Worm (Caenorhabditis elegans) whole organism, L2 larva: ENCODE results near the gene F32D8.14.
A peak's percentile ranks its signal among the peaks of the same experiment; 100 is the strongest.

Experiments used
- C34F6.9 ChIP-seq: fragments of 150-350 bp; optimal IDR thresholded peaks from 2 replicates; lab custom pipeline; 2014; ENCODE audit warnings: missing biosample characterization, missing genetic modification characterization
- F13H6.1 ChIP-seq: sonication (generic microtip); optimal IDR thresholded peaks from 2 replicates; lab custom pipeline; 2016; ENCODE audit warnings: missing genetic modification characterization, missing compliant biosample characterization
- R02D3.7 ChIP-seq: fragments of 150-350 bp; optimal IDR thresholded peaks from 2 replicates; lab custom pipeline; 2014; ENCODE audit warnings: missing biosample characterization, missing genetic modification characterization
- Y55F3AM.14 ChIP-seq: fragments of 200-800 bp; sonication (Bioruptor generic); optimal IDR thresholded peaks from 2 replicates; lab custom pipeline; 2018; ENCODE audit warnings: mild to moderate bottlenecking, missing genetic modification characterization, missing compliant biosample characterization
- ZK546.5 ChIP-seq: sonication (generic microtip); optimal IDR thresholded peaks from 2 replicates; lab custom pipeline; 2017; ENCODE audit warnings: missing biosample characterization, missing genetic modification characterization
- alr-1 ChIP-seq: fragments of 150-350 bp; optimal IDR thresholded peaks from 2 replicates; lab custom pipeline; 2014; ENCODE audit warnings: missing biosample characterization, missing genetic modification characterization
- aly-2 ChIP-seq: fragments of 150-350 bp; optimal IDR thresholded peaks from 2 replicates; lab custom pipeline; 2014; ENCODE audit warnings: missing biosample characterization, missing genetic modification characterization
- ama-1 ChIP-seq: fragments of 150-350 bp; optimal IDR thresholded peaks from 2 replicates; lab custom pipeline; 2018; ENCODE audit warnings: inconsistent platforms
- blmp-1 ChIP-seq: sonication (generic microtip); optimal IDR thresholded peaks from 2 replicates; lab custom pipeline; 2017; ENCODE audit warnings: missing genetic modification characterization, mild to moderate bottlenecking, missing compliant biosample characterization, antibody characterized with exemption, moderate library complexity; ENCODE audit not compliant: insufficient read depth
- ceh-16 ChIP-seq: fragments of 150-350 bp; optimal IDR thresholded peaks from 2 replicates; lab custom pipeline; 2014; ENCODE audit warnings: missing biosample characterization, missing genetic modification characterization
- ceh-82 ChIP-seq: fragments of 150-350 bp; optimal IDR thresholded peaks from 2 replicates; lab custom pipeline; 2014; ENCODE audit warnings: missing biosample characterization, missing genetic modification characterization
- crh-2 ChIP-seq: sonication (generic microtip); optimal IDR thresholded peaks from 2 replicates; lab custom pipeline; 2017; ENCODE audit warnings: missing biosample characterization, missing genetic modification characterization
- dmd-4 ChIP-seq: sonication (generic microtip); optimal IDR thresholded peaks from 2 replicates; lab custom pipeline; 2017; ENCODE audit warnings: missing biosample characterization, missing genetic modification characterization
- egl-27 ChIP-seq: sonication (generic microtip); optimal IDR thresholded peaks from 3 replicates; lab custom pipeline; 2017; ENCODE audit warnings: missing biosample characterization, missing genetic modification reagents, missing genetic modification characterization
- elt-1 ChIP-seq: fragments of 150-350 bp; optimal IDR thresholded peaks from 2 replicates; lab custom pipeline; 2014; ENCODE audit warnings: missing biosample characterization, missing genetic modification characterization
- elt-3 ChIP-seq: sonication (generic microtip); optimal IDR thresholded peaks from 2 replicates; lab custom pipeline; 2017; ENCODE audit warnings: missing biosample characterization, missing genetic modification characterization
- fos-1 ChIP-seq: fragments of 150-350 bp; optimal IDR thresholded peaks from 2 replicates; lab custom pipeline; 2014; ENCODE audit warnings: missing biosample characterization, missing genetic modification characterization
- gmeb-1 ChIP-seq: fragments of 150-350 bp; optimal IDR thresholded peaks from 2 replicates; lab custom pipeline; 2014; ENCODE audit warnings: missing biosample characterization, missing genetic modification characterization
- lin-11 ChIP-seq: fragments of 150-350 bp; sonication (generic microtip); optimal IDR thresholded peaks from 2 replicates; lab custom pipeline; 2014; ENCODE audit warnings: missing biosample characterization, missing genetic modification characterization, inconsistent platforms, mixed read lengths
- lin-13 ChIP-seq: fragments of 150-350 bp; optimal IDR thresholded peaks from 2 replicates; lab custom pipeline; 2014; ENCODE audit warnings: missing biosample characterization, missing genetic modification reagents, missing genetic modification characterization
- lin-39 ChIP-seq: fragments of 150-350 bp; optimal IDR thresholded peaks from 2 replicates; lab custom pipeline; 2014; ENCODE audit warnings: missing biosample characterization, missing genetic modification reagents, missing genetic modification characterization
- lsy-2 ChIP-seq, 2 experiments: fragments of 150-350 bp in 1 of 2; sonication (generic microtip) in 1 of 2; optimal IDR thresholded peaks; 2 replicates each; lab custom pipeline; 2014 to 2017; ENCODE audit warnings: missing biosample characterization in 2 of 2, missing genetic modification characterization in 2 of 2
- mab-5 ChIP-seq: fragments of 150-350 bp; optimal IDR thresholded peaks from 2 replicates; lab custom pipeline; 2014; ENCODE audit warnings: missing biosample characterization, missing genetic modification characterization
- mbf-1 ChIP-seq: sonication (generic microtip); optimal IDR thresholded peaks from 2 replicates; lab custom pipeline; 2017; ENCODE audit warnings: missing biosample characterization, missing genetic modification characterization
- nhr-10 ChIP-seq: sonication (generic microtip); optimal IDR thresholded peaks from 2 replicates; lab custom pipeline; 2017; ENCODE audit warnings: missing biosample characterization, missing genetic modification characterization
- nhr-11 ChIP-seq: fragments of 150-350 bp; optimal IDR thresholded peaks from 2 replicates; lab custom pipeline; 2014; ENCODE audit warnings: missing biosample characterization, missing genetic modification characterization
- nhr-12 ChIP-seq: fragments of 150-350 bp; optimal IDR thresholded peaks from 2 replicates; lab custom pipeline; 2014; ENCODE audit warnings: missing biosample characterization, missing genetic modification characterization
- nhr-129 ChIP-seq: fragments of 150-350 bp; optimal IDR thresholded peaks from 2 replicates; lab custom pipeline; 2014; ENCODE audit warnings: missing biosample characterization, missing genetic modification characterization
- nhr-21 ChIP-seq: fragments of 150-350 bp; optimal IDR thresholded peaks from 2 replicates; lab custom pipeline; 2014; ENCODE audit warnings: missing biosample characterization, missing genetic modification characterization
- nhr-23 ChIP-seq: fragments of 150-350 bp; optimal IDR thresholded peaks from 2 replicates; lab custom pipeline; 2014; ENCODE audit warnings: missing biosample characterization, missing genetic modification reagents, missing genetic modification characterization
- nhr-237 ChIP-seq: fragments of 150-350 bp; optimal IDR thresholded peaks from 2 replicates; lab custom pipeline; 2014; ENCODE audit warnings: missing biosample characterization, missing genetic modification characterization
- nhr-25 ChIP-seq: fragments of 150-350 bp; sonication (generic microtip); optimal IDR thresholded peaks from 3 replicates; lab custom pipeline; 2014; ENCODE audit warnings: missing biosample characterization, missing genetic modification characterization
- nhr-6 ChIP-seq: fragments of 150-350 bp; optimal IDR thresholded peaks from 2 replicates; lab custom pipeline; 2014; ENCODE audit warnings: missing biosample characterization, missing genetic modification characterization
- nhr-77 ChIP-seq: fragments of 150-350 bp; optimal IDR thresholded peaks from 2 replicates; lab custom pipeline; 2014; ENCODE audit warnings: missing biosample characterization, missing genetic modification characterization
- peb-1 ChIP-seq: fragments of 150-350 bp; optimal IDR thresholded peaks from 2 replicates; lab custom pipeline; 2014; ENCODE audit warnings: missing biosample characterization, missing genetic modification characterization
- sem-4 ChIP-seq: fragments of 150-350 bp; optimal IDR thresholded peaks from 2 replicates; lab custom pipeline; 2014; ENCODE audit warnings: missing biosample characterization, missing genetic modification reagents, missing genetic modification characterization
- skn-1 ChIP-seq: sonication (generic microtip); optimal IDR thresholded peaks from 2 replicates; lab custom pipeline; 2017; ENCODE audit warnings: missing biosample characterization, missing genetic modification characterization
- sma-3 ChIP-seq: sonication (generic microtip); optimal IDR thresholded peaks from 2 replicates; lab custom pipeline; 2016; ENCODE audit warnings: missing genetic modification reagents, missing genetic modification characterization, missing compliant biosample characterization
- sma-9 ChIP-seq, 2 experiments: fragments of 150-350 bp in 1 of 2; sonication (generic microtip) in 1 of 2; optimal IDR thresholded peaks; 2 replicates each; lab custom pipeline; 2014 to 2016; ENCODE audit warnings: missing genetic modification characterization in 2 of 2, mild to moderate bottlenecking in 1 of 2, missing biosample characterization in 1 of 2, missing compliant biosample characterization in 1 of 2, missing genetic modification reagents in 1 of 2, moderate library complexity in 1 of 2
- snpc-4 ChIP-seq: fragments of 150-350 bp; optimal IDR thresholded peaks from 2 replicates; lab custom pipeline; 2014; ENCODE audit warnings: missing biosample characterization, missing genetic modification characterization
- unc-39 ChIP-seq: fragments of 150-350 bp; optimal IDR thresholded peaks from 2 replicates; lab custom pipeline; 2014; ENCODE audit warnings: missing biosample characterization, missing genetic modification characterization
- unc-55 ChIP-seq: fragments of 150-350 bp; sonication (generic microtip); optimal IDR thresholded peaks from 3 replicates; lab custom pipeline; 2014; ENCODE audit warnings: missing biosample characterization, missing genetic modification reagents, missing genetic modification characterization
- unc-62 ChIP-seq: fragments of 150-350 bp; optimal IDR thresholded peaks from 2 replicates; lab custom pipeline; 2014; ENCODE audit warnings: missing biosample characterization, missing genetic modification reagents, missing genetic modification characterization
- zag-1 ChIP-seq: fragments of 150-350 bp; optimal IDR thresholded peaks from 2 replicates; lab custom pipeline; 2014; ENCODE audit warnings: missing biosample characterization, missing genetic modification characterization
- ztf-1 ChIP-seq: fragments of 200-800 bp; sonication (Bioruptor generic); conservative IDR thresholded peaks from 2 replicates; pipeline ENCODE4 v1.3.6; 2022; ENCODE audit warnings: missing genetic modification characterization, missing compliant biosample characterization
- ztf-11 ChIP-seq: sonication (generic microtip); optimal IDR thresholded peaks from 2 replicates; lab custom pipeline; 2017; ENCODE audit warnings: missing biosample characterization, missing genetic modification characterization
- ztf-4 ChIP-seq: fragments of 150-350 bp; optimal IDR thresholded peaks from 2 replicates; lab custom pipeline; 2014; ENCODE audit warnings: missing biosample characterization, missing genetic modification characterization

The F32D8.14 gene

DNA sequence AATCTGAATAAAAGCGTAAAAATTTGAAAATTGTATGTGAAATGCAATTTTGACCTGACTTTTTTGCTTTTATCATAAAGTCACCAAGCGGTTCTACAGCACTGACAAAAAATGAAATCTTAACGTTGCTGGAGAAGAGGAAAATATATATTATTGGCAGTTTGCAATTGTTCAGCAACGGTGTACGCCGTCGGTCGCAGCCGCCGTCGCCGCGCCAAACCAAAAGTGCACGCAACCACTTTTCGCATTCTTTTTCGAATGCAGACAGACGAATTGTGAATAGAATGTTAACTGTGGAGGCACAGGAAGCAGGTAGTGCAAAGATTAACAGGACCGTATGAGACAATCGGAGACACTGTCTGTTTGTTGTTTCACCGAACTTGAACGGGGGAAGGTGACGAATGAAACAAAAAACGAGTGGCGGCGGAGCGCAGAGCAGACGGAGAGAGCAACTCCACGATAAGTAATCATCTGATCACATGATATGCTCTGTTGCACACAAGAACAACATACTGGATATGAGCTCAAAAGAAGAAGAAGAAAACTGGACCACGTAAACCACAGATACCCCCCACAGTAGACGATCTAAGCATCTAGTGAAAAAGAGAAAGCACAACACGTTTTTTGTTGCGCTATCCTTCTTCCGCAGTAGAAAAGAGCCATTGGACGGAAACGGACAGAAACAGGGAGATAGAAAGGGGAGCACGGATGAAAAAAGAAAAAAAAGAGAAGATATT lies 37.5 kb downstream of the F32D8.14 start:
- TF ChIP-seq mab-5 (tag; lab: Kevin White, UChicago) = no peak
- TF ChIP-seq unc-39 (tag; lab: Kevin White, UChicago) = no peak
- TF ChIP-seq ceh-82 = no peak
- no peak for TF ChIP-seq dmd-4
- TF ChIP-seq ceh-16 (tag; lab: Kevin White, UChicago) = no peak
- TF ChIP-seq ztf-4 (tag; lab: Kevin White, UChicago) = no peak
- no peak for TF ChIP-seq skn-1 (tag; lab: Kevin White, UChicago)
- no peak for TF ChIP-seq zag-1 (tag; lab: Kevin White, UChicago)
- peak; percentile 15 for TF ChIP-seq blmp-1
- TF ChIP-seq elt-3 (tag; lab: Kevin White, UChicago) = no peak
- TF ChIP-seq nhr-23 (tag; lab: Kevin White, UChicago) = no peak
- TF ChIP-seq egl-27 (tag; lab: Kevin White, UChicago) = peak; percentile 4
- TF ChIP-seq ztf-11 (tag; lab: Kevin White, UChicago) = no peak
- TF ChIP-seq crh-2 (tag; lab: Kevin White, UChicago) = no peak
- no peak for TF ChIP-seq ZK546.5 (tag; lab: Kevin White, UChicago)
- no peak for TF ChIP-seq sem-4 (tag; lab: Kevin White, UChicago)
- no peak for TF ChIP-seq nhr-6 (tag; lab: Kevin White, UChicago)
- TF ChIP-seq sma-9 (GFP tag; optimal IDR thresholded peaks at IDR 0.05; lab: Kevin White, UChicago) = peak; percentile 8
- no peak for TF ChIP-seq sma-9 (tag; optimal IDR thresholded peaks at IDR 0.05; lab: Kevin White, UChicago)
- no peak for TF ChIP-seq lin-13 (GFP tag; lab: Kevin White, UChicago)
- TF ChIP-seq mbf-1 (tag; lab: Kevin White, UChicago) = no peak
- TF ChIP-seq sma-3 (GFP tag; lab: Kevin White, UChicago) = peak; percentile 16
- no peak for TF ChIP-seq peb-1 (tag; lab: Kevin White, UChicago)
- TF ChIP-seq nhr-11 (tag; lab: Kevin White, UChicago) = no peak
- peak; percentile 52 for TF ChIP-seq F13H6.1 (tag; lab: Kevin White, UChicago)
- peak; percentile 43 for TF ChIP-seq C34F6.9 (tag; lab: Kevin White, UChicago)
- no peak for TF ChIP-seq aly-2 (tag; lab: Kevin White, UChicago)
- no peak for TF ChIP-seq lin-11 (tag; lab: Kevin White, UChicago)
- TF ChIP-seq nhr-12 (tag; lab: Kevin White, UChicago) = no peak
- no peak for TF ChIP-seq snpc-4 (tag; lab: Kevin White, UChicago)
- TF ChIP-seq ztf-1 (GFP tag; lab: Robert Waterston, UW) = no peak
- peak; percentile 78 for TF ChIP-seq nhr-129 (tag; lab: Kevin White, UChicago)
- no peak for TF ChIP-seq gmeb-1
- TF ChIP-seq fos-1 (tag; lab: Kevin White, UChicago) = peak; percentile 14
- TF ChIP-seq Y55F3AM.14 (GFP tag; lab: Kevin White, UChicago) = peak; percentile 82
- TF ChIP-seq nhr-21 (tag; lab: Kevin White, UChicago) = no peak
- no peak for TF ChIP-seq nhr-25
- TF ChIP-seq R02D3.7 (tag; lab: Kevin White, UChicago) = no peak
- no peak for TF ChIP-seq nhr-237 (tag; lab: Kevin White, UChicago)
- no peak for TF ChIP-seq lin-39 (tag; lab: Kevin White, UChicago)
- TF ChIP-seq lsy-2 (tag; optimal IDR thresholded peaks at IDR 0.05; lab: Kevin White, UChicago) = peak in 1 of 2 experiments; percentile 21
- TF ChIP-seq alr-1 (tag; lab: Kevin White, UChicago) = no peak
- no peak for TF ChIP-seq nhr-10 (tag; lab: Kevin White, UChicago)
- peak; percentile 38 for TF ChIP-seq unc-55 (GFP tag; lab: Kevin White, UChicago)
- TF ChIP-seq nhr-77 (tag; lab: Kevin White, UChicago) = no peak
- no peak for TF ChIP-seq elt-1 (tag; lab: Kevin White, UChicago)
- no peak for TF ChIP-seq unc-62 (GFP tag; lab: Kevin White, UChicago)
- TF ChIP-seq ama-1 = no peak
